Fruit fly (Drosophila melanogaster) whole organism, prepupa: ENCODE results near the gene Sec16.
A peak's percentile ranks its signal among the peaks of the same experiment; 100 is the strongest.

Experiments
- Blimp-1 ChIP-seq: fragments of 200-800 bp; sonication (Bioruptor generic); optimal IDR thresholded peaks from 3 replicates; lab custom pipeline; 2017; ENCODE audit warnings: missing biosample characterization, missing genetic modification characterization, mild to moderate bottlenecking, moderate library complexity, missing genetic modification reagents
- CG10631 ChIP-seq: fragments of 200-800 bp; sonication (Bioruptor generic); optimal IDR thresholded peaks from 2 replicates; lab custom pipeline; 2016; ENCODE audit warnings: missing biosample characterization, missing genetic modification characterization
- CG10669 ChIP-seq: fragments of 200-800 bp; sonication (Bioruptor generic); optimal IDR thresholded peaks from 3 replicates; lab custom pipeline; 2018; ENCODE audit warnings: missing biosample characterization, mild to moderate bottlenecking, missing genetic modification characterization, moderate library complexity
- CG11762 ChIP-seq: fragments of 200-800 bp; sonication (Bioruptor generic); optimal IDR thresholded peaks from 3 replicates; lab custom pipeline; 2016; ENCODE audit warnings: missing biosample characterization, missing genetic modification characterization; ENCODE audit not compliant: insufficient read depth
- CG11902 ChIP-seq: fragments of 200-800 bp; sonication (Bioruptor generic); optimal IDR thresholded peaks from 3 replicates; lab custom pipeline; 2016; ENCODE audit warnings: missing biosample characterization, missing genetic modification characterization
- CG15336 ChIP-seq: fragments of 200-800 bp; sonication (Bioruptor generic); IDR thresholded peaks from 2 replicates; pipeline ENCODE4 v1.3.6; 2022; ENCODE audit warnings: missing biosample characterization, missing genetic modification characterization
- CG1621 ChIP-seq: fragments of 200-800 bp; sonication (Bioruptor generic); optimal IDR thresholded peaks from 3 replicates; lab custom pipeline; 2018; ENCODE audit warnings: missing biosample characterization, mild to moderate bottlenecking, missing genetic modification characterization
- CG16779 ChIP-seq: fragments of 200-800 bp; sonication (Bioruptor generic); optimal IDR thresholded peaks from 3 replicates; lab custom pipeline; 2017; ENCODE audit warnings: missing biosample characterization, mild to moderate bottlenecking, missing genetic modification characterization
- CG3032 ChIP-seq: fragments of 200-800 bp; optimal IDR thresholded peaks from 2 replicates; lab custom pipeline; 2019; ENCODE audit warnings: missing biosample characterization, mild to moderate bottlenecking, missing genetic modification characterization, moderate library complexity
- CG32006 ChIP-seq: fragments of 200-800 bp; sonication (Bioruptor generic); optimal IDR thresholded peaks from 3 replicates; lab custom pipeline; 2017; ENCODE audit warnings: missing biosample characterization, mild to moderate bottlenecking, missing genetic modification characterization
- CG34406 ChIP-seq: fragments of 200-800 bp; sonication (Bioruptor generic); optimal IDR thresholded peaks from 3 replicates; lab custom pipeline; 2016; ENCODE audit warnings: missing biosample characterization, missing genetic modification characterization
- CG3919 ChIP-seq: fragments of 200-800 bp; sonication (Bioruptor generic); optimal IDR thresholded peaks from 3 replicates; lab custom pipeline; 2016; ENCODE audit warnings: missing biosample characterization, missing genetic modification characterization
- CG4318 ChIP-seq: fragments of 200-800 bp; sonication (Bioruptor generic); optimal IDR thresholded peaks from 3 replicates; lab custom pipeline; 2017; ENCODE audit warnings: missing biosample characterization, mild to moderate bottlenecking, missing genetic modification characterization
- CG6163 ChIP-seq: fragments of 200-800 bp; sonication (Bioruptor generic); IDR thresholded peaks from 3 replicates; pipeline ENCODE4 v1.3.6; 2022; ENCODE audit warnings: missing biosample characterization, missing genetic modification characterization
- CG6276 ChIP-seq: fragments of 200-800 bp; sonication (Bioruptor generic); optimal IDR thresholded peaks from 2 replicates; lab custom pipeline; 2017; ENCODE audit warnings: missing biosample characterization, mild to moderate bottlenecking, missing genetic modification characterization
- CG6792 ChIP-seq: fragments of 200-800 bp; sonication (Bioruptor generic); optimal IDR thresholded peaks from 3 replicates; lab custom pipeline; 2016; ENCODE audit warnings: missing biosample characterization, missing genetic modification characterization
- CG6808 ChIP-seq: fragments of 200-800 bp; sonication (Bioruptor generic); optimal IDR thresholded peaks from 3 replicates; lab custom pipeline; 2017; ENCODE audit warnings: missing biosample characterization, missing genetic modification characterization, mild to moderate bottlenecking, moderate library complexity, missing genetic modification reagents
- CG6854 ChIP-seq: fragments of 200-800 bp; sonication (Bioruptor generic); optimal IDR thresholded peaks from 2 replicates; lab custom pipeline; 2017; ENCODE audit warnings: missing biosample characterization, mild to moderate bottlenecking, missing genetic modification characterization
- CG7368 ChIP-seq: fragments of 200-800 bp; sonication (Bioruptor generic); optimal IDR thresholded peaks from 3 replicates; lab custom pipeline; 2016; ENCODE audit warnings: missing biosample characterization, missing genetic modification characterization
- CG8119 ChIP-seq: fragments of 200-800 bp; sonication (Bioruptor generic); IDR thresholded peaks from 3 replicates; pipeline ENCODE4 v1.3.6; 2022; ENCODE audit warnings: missing biosample characterization, missing genetic modification characterization
- CG8632 ChIP-seq: fragments of 200-800 bp; sonication (Bioruptor generic); optimal IDR thresholded peaks from 3 replicates; lab custom pipeline; 2016; ENCODE audit warnings: missing biosample characterization, missing genetic modification characterization
- CG9139 ChIP-seq: fragments of 200-800 bp; sonication (Bioruptor generic); optimal IDR thresholded peaks from 3 replicates; lab custom pipeline; 2017; ENCODE audit warnings: missing biosample characterization, mild to moderate bottlenecking, missing genetic modification characterization
- Eip75B ChIP-seq: fragments of 200-800 bp; sonication (Bioruptor generic); optimal IDR thresholded peaks from 3 replicates; lab custom pipeline; 2016; ENCODE audit warnings: missing biosample characterization, missing genetic modification characterization
- Eip78C ChIP-seq: fragments of 200-800 bp; sonication (Bioruptor generic); peaks from one replicate; lab custom pipeline; 2016; ENCODE audit warnings: missing biosample characterization, missing genetic modification characterization
- Ets21C ChIP-seq: fragments of 200-800 bp; sonication (Bioruptor generic); optimal IDR thresholded peaks from 3 replicates; lab custom pipeline; 2016; ENCODE audit warnings: missing biosample characterization, missing genetic modification characterization
- Ets96B ChIP-seq: fragments of 200-800 bp; optimal IDR thresholded peaks from 2 replicates; lab custom pipeline; 2019; ENCODE audit warnings: missing biosample characterization, mild to moderate bottlenecking, missing genetic modification characterization, moderate library complexity
- Hr39 ChIP-seq: fragments of 200-800 bp; sonication (Bioruptor generic); optimal IDR thresholded peaks from 2 replicates; lab custom pipeline; 2016; ENCODE audit warnings: missing biosample characterization, missing genetic modification characterization
- Lpt ChIP-seq: fragments of 200-800 bp; sonication (Bioruptor generic); optimal IDR thresholded peaks from 3 replicates; lab custom pipeline; 2016; ENCODE audit warnings: missing biosample characterization, missing genetic modification characterization
- Met ChIP-seq: fragments of 200-800 bp; sonication (Bioruptor generic); optimal IDR thresholded peaks from 3 replicates; lab custom pipeline; 2016; ENCODE audit warnings: missing biosample characterization, missing genetic modification characterization
- Smox ChIP-seq: fragments of 200-800 bp; sonication (Bioruptor generic); optimal IDR thresholded peaks from 3 replicates; lab custom pipeline; 2016; ENCODE audit warnings: missing biosample characterization, missing genetic modification characterization
- Sox102F ChIP-seq: fragments of 200-800 bp; sonication (Bioruptor generic); optimal IDR thresholded peaks from 2 replicates; lab custom pipeline; 2016; ENCODE audit warnings: missing biosample characterization, mild to moderate bottlenecking, missing genetic modification characterization
- Sox15 ChIP-seq: fragments of 200-800 bp; sonication (Bioruptor generic); optimal IDR thresholded peaks from 3 replicates; lab custom pipeline; 2016; ENCODE audit warnings: missing biosample characterization, missing genetic modification characterization
- achi ChIP-seq: fragments of 200-800 bp; sonication (Bioruptor generic); optimal IDR thresholded peaks from 3 replicates; lab custom pipeline; 2016; ENCODE audit warnings: missing biosample characterization, missing genetic modification characterization
- acj6 ChIP-seq: fragments of 200-800 bp; sonication (Bioruptor generic); optimal IDR thresholded peaks from 3 replicates; lab custom pipeline; 2016; ENCODE audit warnings: missing biosample characterization, missing genetic modification characterization
- cyc ChIP-seq: fragments of 200-800 bp; sonication (Bioruptor generic); optimal IDR thresholded peaks from 3 replicates; lab custom pipeline; 2016; ENCODE audit warnings: missing biosample characterization, missing genetic modification characterization
- dsx ChIP-seq: fragments of 200-800 bp; optimal IDR thresholded peaks from 3 replicates; lab custom pipeline; 2019; ENCODE audit warnings: missing biosample characterization, mild to moderate bottlenecking, missing genetic modification characterization, moderate library complexity; ENCODE audit not compliant: poor library complexity, severe bottlenecking
- esn ChIP-seq: fragments of 200-800 bp; sonication (Bioruptor generic); optimal IDR thresholded peaks from 2 replicates; lab custom pipeline; 2016; ENCODE audit warnings: missing biosample characterization, mild to moderate bottlenecking, missing genetic modification characterization, moderate library complexity
- fd59A ChIP-seq: fragments of 200-800 bp; sonication (Bioruptor generic); optimal IDR thresholded peaks from 2 replicates; lab custom pipeline; 2017; ENCODE audit warnings: missing biosample characterization, mild to moderate bottlenecking, missing genetic modification characterization, missing genetic modification reagents
- fd85E ChIP-seq: fragments of 200-800 bp; sonication (Bioruptor generic); optimal IDR thresholded peaks from 3 replicates; lab custom pipeline; 2016; ENCODE audit warnings: missing biosample characterization, missing genetic modification characterization
- lz ChIP-seq: fragments of 200-800 bp; sonication (Bioruptor generic); optimal IDR thresholded peaks from 3 replicates; lab custom pipeline; 2016; ENCODE audit warnings: missing biosample characterization, missing genetic modification characterization
- net ChIP-seq: fragments of 200-800 bp; sonication (Bioruptor generic); optimal IDR thresholded peaks from 3 replicates; lab custom pipeline; 2016; ENCODE audit warnings: missing biosample characterization, missing genetic modification characterization
- salr ChIP-seq, 2 experiments: fragments of 200-800 bp; sonication (Bioruptor generic); optimal IDR thresholded peaks; 3 replicates each; lab custom pipeline; 2016 to 2018; ENCODE audit warnings: missing biosample characterization in 2 of 2, missing genetic modification characterization in 2 of 2, mild to moderate bottlenecking in 1 of 2
- ss ChIP-seq, 2 experiments: fragments of 200-800 bp; sonication (Bioruptor generic); optimal IDR thresholded peaks; 2 replicates in 1 of 2; 3 replicates in 1 of 2; lab custom pipeline; 2017 to 2018; ENCODE audit warnings: mild to moderate bottlenecking in 2 of 2, missing biosample characterization in 2 of 2, missing genetic modification characterization in 2 of 2, moderate library complexity in 1 of 2
- svp ChIP-seq: fragments of 200-800 bp; sonication (Bioruptor generic); peaks from one replicate; lab custom pipeline; 2016; ENCODE audit warnings: missing biosample characterization, missing genetic modification characterization
- vri ChIP-seq: fragments of 200-800 bp; sonication (Bioruptor generic); optimal IDR thresholded peaks from 3 replicates; lab custom pipeline; 2016; ENCODE audit warnings: missing biosample characterization, mild to moderate bottlenecking, missing genetic modification characterization

Gene Sec16

DNA sequence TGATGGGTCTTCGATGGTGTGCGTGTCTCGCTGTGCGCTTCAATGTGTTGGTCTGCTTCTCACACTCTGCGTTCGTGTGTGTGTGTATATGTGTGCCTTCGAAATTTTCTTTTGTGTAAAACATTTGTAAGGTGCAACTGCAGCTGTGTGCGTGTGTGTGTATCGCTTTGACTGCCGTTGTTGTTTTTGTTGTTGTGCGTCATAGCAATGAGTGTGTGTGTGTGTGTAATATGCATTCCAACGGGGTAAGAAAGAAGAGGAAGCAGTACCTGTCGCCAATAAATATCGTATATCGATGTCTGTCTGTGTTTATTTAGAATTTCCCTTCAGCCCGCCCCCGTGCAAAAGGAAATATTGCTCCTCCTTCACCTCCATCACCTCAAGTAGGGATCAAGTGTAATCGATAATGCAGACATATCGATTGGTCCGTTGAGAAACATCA is 58.5 kb downstream of the Sec16 start (continued):
- TF ChIP-seq CG8632 (GFP tag; lab: Kevin White, UChicago) (no peak), Eip75B (GFP tag; lab: Kevin White, UChicago) (peak; percentile 26), vri (GFP tag; lab: Kevin White, UChicago) (peak; percentile 35), CG34406 (no peak), CG11902 (GFP tag; lab: Kevin White, UChicago) (no peak), CG4318 (no peak), CG11762 (GFP tag; lab: Kevin White, UChicago) (no peak), CG6792 (peak; percentile 24), CG16779 (tag; lab: Kevin White, UChicago) (no peak), CG10631 (no peak)

DNA sequence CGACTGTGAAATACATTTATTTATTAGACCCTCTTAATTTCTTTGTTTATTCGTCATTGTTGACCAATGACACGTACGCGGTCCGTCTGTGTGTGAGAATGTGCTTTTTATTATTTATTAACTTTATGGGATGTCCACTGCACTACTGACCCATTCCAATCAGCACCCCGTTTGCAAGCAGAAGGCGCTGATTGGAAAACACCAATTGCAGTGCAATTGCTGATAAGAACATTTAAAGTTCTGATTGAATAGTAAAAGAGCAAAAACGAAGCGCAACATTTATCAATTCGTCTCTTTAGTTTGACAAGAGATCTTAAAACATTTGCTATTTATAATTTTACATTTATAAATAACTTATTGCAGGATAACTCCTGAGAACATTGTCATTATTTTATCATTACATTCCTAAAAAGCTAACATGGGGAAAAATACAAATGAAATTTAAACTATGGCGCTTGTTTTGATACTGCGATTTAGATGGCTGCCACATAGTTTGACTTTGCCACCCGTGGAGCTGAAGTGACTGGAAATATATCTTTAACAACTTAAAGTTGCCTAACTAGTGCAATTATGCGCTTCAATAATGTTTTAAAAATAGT is 62.7 kb downstream of the Sec16 start:
- no peak for TF ChIP-seq CG32006
- TF ChIP-seq CG34406, result no peak
- no peak for TF ChIP-seq CG6808 (GFP tag; lab: Kevin White, UChicago)
- no peak for TF ChIP-seq acj6
- peak; percentile 1 for TF ChIP-seq svp (GFP tag; lab: Kevin White, UChicago)
- no peak for TF ChIP-seq Eip75B (GFP tag; lab: Kevin White, UChicago)
- peak; percentile 9 for TF ChIP-seq vri (GFP tag; lab: Kevin White, UChicago)
- TF ChIP-seq achi (GFP tag; lab: Kevin White, UChicago), result no peak
- no peak for TF ChIP-seq CG6276
- TF ChIP-seq CG16779 (tag; lab: Kevin White, UChicago), result no peak
- TF ChIP-seq, all 60 proteins: peak for 2

DNA sequence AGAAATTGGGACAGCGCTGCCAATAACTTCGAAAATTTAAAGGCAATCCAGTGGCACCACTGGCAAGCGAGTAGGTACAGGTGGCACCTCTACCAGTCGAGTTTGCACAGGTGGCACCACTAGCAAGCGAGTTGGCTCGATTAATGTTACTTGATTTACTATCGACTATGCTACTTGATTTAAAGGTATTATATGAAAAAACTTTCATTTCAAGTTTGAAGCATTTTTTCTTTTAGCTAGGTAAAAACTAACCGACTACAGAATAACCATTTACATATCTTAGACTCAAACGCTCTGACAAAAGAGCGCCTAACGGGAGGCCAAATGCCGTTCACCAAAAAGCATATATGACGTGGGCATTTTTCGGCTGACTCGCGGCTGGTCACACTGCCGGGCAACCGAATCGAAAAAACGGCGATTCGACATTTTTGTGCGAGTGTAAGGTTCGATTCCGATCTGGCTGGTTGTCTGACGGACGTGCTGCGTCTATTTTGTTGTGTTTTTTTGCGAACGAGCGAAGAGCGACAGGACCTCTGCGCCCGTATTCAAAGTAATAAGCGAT is 63.2 kb downstream of the Sec16 start, which contains the start of gene Tis11:
Gene Tis11 (plus strand): TSS at position 417 of the 562 bp plus-strand sequence.
- TF ChIP-seq lz (no peak), CG11902 (GFP tag; lab: Kevin White, UChicago) (no peak), CG15336 (no peak; the same call in 1 of the 2 replicates), dsx (no peak), Ets96B (tag; lab: Kevin White, UChicago) (no peak), CG6163 (peak; percentile 10; the same call in 2 of the 3 replicates), CG10669 (GFP tag; lab: Kevin White, UChicago) (no peak), Ets21C (GFP tag; lab: Kevin White, UChicago) (no peak), CG6792 (no peak), Sox15 (GFP tag; lab: Kevin White, UChicago) (no peak), Lpt (GFP tag; lab: Kevin White, UChicago) (no peak), CG3032 (tag; lab: Kevin White, UChicago) (no peak), CG6854 (GFP tag; lab: Kevin White, UChicago) (peak; percentile 60), Sox102F (GFP tag; lab: Kevin White, UChicago) (no peak), CG9139 (GFP tag; lab: Kevin White, UChicago) (no peak), CG16779 (tag; lab: Kevin White, UChicago) (no peak), Smox (no peak), Blimp-1 (GFP tag; lab: Kevin White, UChicago) (no peak), fd59A (GFP tag; lab: Kevin White, UChicago) (no peak), CG1621 (no peak), Eip78C (GFP tag; lab: Kevin White, UChicago) (no peak), CG7368 (GFP tag; lab: Kevin White, UChicago) (no peak), Hr39 (GFP tag; lab: Kevin White, UChicago) (no peak), salr (GFP tag; optimal IDR thresholded peaks at IDR 0.05; lab: Kevin White, UChicago) (no peak), esn (GFP tag; lab: Kevin White, UChicago) (no peak), Met (GFP tag; lab: Kevin White, UChicago) (no peak), fd85E (GFP tag; lab: Kevin White, UChicago) (no peak), cyc (no peak), CG32006 (no peak), achi (GFP tag; lab: Kevin White, UChicago) (peak; percentile 96), CG8119 (GFP tag; lab: Robert Waterston, UW) (no peak), CG34406 (no peak), CG6276 (no peak), ss (GFP tag; optimal IDR thresholded peaks at IDR 0.05; lab: Kevin White, UChicago) (peak; percentile 9 to 15), vri (GFP tag; lab: Kevin White, UChicago) (peak; percentile 40), CG10631 (no peak), CG3919 (GFP tag; lab: Kevin White, UChicago) (peak; percentile 26), net (GFP tag; lab: Kevin White, UChicago) (peak; percentile 27)
